Worm (Caenorhabditis elegans) whole organism, young adult: ENCODE results near the gene ndab-1.

Experiments used
- F33H1.4 ChIP-seq: fragments of 200-800 bp; sonication (Bioruptor generic); IDR thresholded peaks from 2 replicates; pipeline ENCODE4 v1.3.6; 2022; ENCODE audit warnings: missing genetic modification reagents, missing genetic modification characterization, missing compliant biosample characterization
- F49E8.2 ChIP-seq: sonication (generic microtip); optimal IDR thresholded peaks from 3 replicates; lab custom pipeline; 2017; ENCODE audit warnings: missing genetic modification characterization, mild to moderate bottlenecking, missing compliant biosample characterization, antibody characterized with exemption, moderate library complexity; ENCODE audit not compliant: insufficient read depth
- F52B5.7 ChIP-seq: sonication (generic microtip); optimal IDR thresholded peaks from 2 replicates; lab custom pipeline; 2016; ENCODE audit warnings: mild to moderate bottlenecking, missing genetic modification characterization, missing compliant biosample characterization
- K12H6.12 ChIP-seq: fragments of 200-800 bp; sonication (Bioruptor generic); optimal IDR thresholded peaks from 2 replicates; lab custom pipeline; 2018; ENCODE audit warnings: mild to moderate bottlenecking, missing genetic modification characterization, missing compliant biosample characterization
- T07F8.4 ChIP-seq: sonication (generic microtip); optimal IDR thresholded peaks from 2 replicates; lab custom pipeline; 2016; ENCODE audit warnings: mild to moderate bottlenecking, missing genetic modification characterization, moderate library complexity, missing compliant biosample characterization
- ZK185.1 ChIP-seq: sonication (generic microtip); optimal IDR thresholded peaks from 2 replicates; lab custom pipeline; 2016; ENCODE audit warnings: mild to moderate bottlenecking, missing genetic modification characterization, missing compliant biosample characterization; ENCODE audit not compliant: poor library complexity, severe bottlenecking
- ama-1 ChIP-seq, 3 experiments: fragments of 150-350 bp in 1 of 3; sonication (generic microtip) in 2 of 3; optimal IDR thresholded peaks; 2 replicates each; lab custom pipeline; 2014 to 2018; ENCODE audit warnings: missing biosample characterization in 2 of 3, missing genetic modification characterization in 2 of 3, missing genetic modification reagents in 2 of 3
- atf-7 ChIP-seq: sonication (generic microtip); optimal IDR thresholded peaks from 2 replicates; lab custom pipeline; 2017; ENCODE audit warnings: mild to moderate bottlenecking, missing genetic modification characterization, missing compliant biosample characterization
- attf-5 ChIP-seq: fragments of 200-800 bp; sonication (Bioruptor generic); optimal IDR thresholded peaks from 2 replicates; lab custom pipeline; 2018; ENCODE audit warnings: mild to moderate bottlenecking, missing genetic modification characterization, missing compliant biosample characterization
- bed-1 ChIP-seq: fragments of 200-800 bp; sonication (Bioruptor generic); IDR thresholded peaks from 2 replicates; pipeline ENCODE4 v1.3.6; 2022; ENCODE audit warnings: missing genetic modification reagents, missing genetic modification characterization, missing compliant biosample characterization
- cebp-1 ChIP-seq, 2 experiments: fragments of 200-800 bp in 1 of 2; sonication (Bioruptor generic) in 1 of 2; sonication (generic microtip) in 1 of 2; IDR thresholded peaks in 1 of 2; optimal IDR thresholded peaks in 1 of 2; 2 replicates each; pipeline versions ENCODE4 v1.3.6 to Lab custom; 2017 to 2022; ENCODE audit warnings: missing compliant biosample characterization in 2 of 2, missing genetic modification characterization in 2 of 2, mild to moderate bottlenecking in 1 of 2, missing genetic modification reagents in 1 of 2, moderate library complexity in 1 of 2
- ceh-100 ChIP-seq: fragments of 200-800 bp; sonication (Bioruptor generic); IDR thresholded peaks from 2 replicates; pipeline ENCODE4 v1.3.6; 2022; ENCODE audit warnings: missing genetic modification reagents, missing genetic modification characterization, missing compliant biosample characterization
- ceh-40 ChIP-seq: fragments of 200-800 bp; sonication (Bioruptor generic); IDR thresholded peaks from 2 replicates; pipeline ENCODE4 v1.3.6; 2022; ENCODE audit warnings: missing genetic modification characterization, missing compliant biosample characterization
- dox-1 ChIP-seq: fragments of 200-800 bp; sonication (Bioruptor generic); IDR thresholded peaks from 2 replicates; pipeline ENCODE4 v1.3.6; 2022; ENCODE audit warnings: missing genetic modification reagents, missing genetic modification characterization, missing compliant biosample characterization
- dpl-1 ChIP-seq: fragments of 150-350 bp; optimal IDR thresholded peaks from 2 replicates; lab custom pipeline; 2014; ENCODE audit warnings: missing biosample characterization, missing genetic modification reagents, missing genetic modification characterization
- egl-44 ChIP-seq: fragments of 200-800 bp; sonication (Bioruptor generic); IDR thresholded peaks from 2 replicates; pipeline ENCODE4 v1.3.6; 2022; ENCODE audit warnings: missing genetic modification reagents, missing genetic modification characterization, missing compliant biosample characterization
- ekl-4 ChIP-seq: fragments of 200-800 bp; sonication (Bioruptor generic); IDR thresholded peaks from 2 replicates; pipeline ENCODE4 v1.3.6; 2022; ENCODE audit warnings: missing genetic modification reagents, missing genetic modification characterization, missing compliant biosample characterization
- gei-17 ChIP-seq: fragments of 200-800 bp; sonication (Bioruptor generic); optimal IDR thresholded peaks from 2 replicates; lab custom pipeline; 2018; ENCODE audit warnings: mild to moderate bottlenecking, missing genetic modification characterization, missing compliant biosample characterization
- him-1 ChIP-seq: sonication (generic microtip); optimal IDR thresholded peaks from 2 replicates; lab custom pipeline; 2016; ENCODE audit warnings: missing genotype, missing genetic modification reagents, missing genetic modification characterization, missing compliant biosample characterization
- hlh-26 ChIP-seq: fragments of 200-800 bp; sonication (Bioruptor generic); conservative IDR thresholded peaks from 2 replicates; pipeline ENCODE4 v1.3.6; 2022; ENCODE audit warnings: missing genetic modification reagents, missing genetic modification characterization, missing compliant biosample characterization
- hrde-1 ChIP-seq: sonication (generic microtip); optimal IDR thresholded peaks from 2 replicates; lab custom pipeline; 2016; ENCODE audit warnings: missing genetic modification characterization, mild to moderate bottlenecking, missing compliant biosample characterization, moderate library complexity, missing genotype, missing genetic modification reagents, borderline replicate concordance
- lag-1 ChIP-seq: fragments of 200-800 bp; sonication (Bioruptor generic); IDR thresholded peaks from 2 replicates; pipeline ENCODE4 v1.3.6; 2022; ENCODE audit warnings: missing genetic modification reagents, missing genetic modification characterization, missing compliant biosample characterization
- let-526 ChIP-seq: fragments of 200-800 bp; sonication (Bioruptor generic); IDR thresholded peaks from 2 replicates; pipeline ENCODE4 v1.3.6; 2022; ENCODE audit warnings: missing genetic modification reagents, missing genetic modification characterization, missing compliant biosample characterization
- lin-26 ChIP-seq: fragments of 200-800 bp; sonication (Bioruptor generic); IDR thresholded peaks from 2 replicates; pipeline ENCODE4 v1.3.6; 2022; ENCODE audit warnings: missing genetic modification reagents, missing genetic modification characterization, missing compliant biosample characterization
- lsl-1 ChIP-seq: fragments of 200-800 bp; sonication (Bioruptor generic); optimal IDR thresholded peaks from 2 replicates; lab custom pipeline; 2018; ENCODE audit warnings: mild to moderate bottlenecking, missing genetic modification characterization, moderate library complexity, missing compliant biosample characterization
- madf-3 ChIP-seq: fragments of 200-800 bp; sonication (Bioruptor generic); IDR thresholded peaks from 2 replicates; pipeline ENCODE4 v1.3.6; 2022; ENCODE audit warnings: missing genetic modification reagents, missing genetic modification characterization, missing compliant biosample characterization
- mcd-1 ChIP-seq: fragments of 200-800 bp; sonication (Bioruptor generic); IDR thresholded peaks from 2 replicates; pipeline ENCODE4 v1.3.6; 2022; ENCODE audit warnings: missing genetic modification reagents, missing genetic modification characterization, missing compliant biosample characterization
- mel-28 ChIP-seq: sonication (generic microtip); optimal IDR thresholded peaks from 2 replicates; lab custom pipeline; 2016; ENCODE audit warnings: borderline replicate concordance, mild to moderate bottlenecking, missing genetic modification characterization, missing compliant biosample characterization
- nfya-2 ChIP-seq: fragments of 200-800 bp; sonication (Bioruptor generic); IDR thresholded peaks from 2 replicates; pipeline ENCODE4 v1.3.6; 2022; ENCODE audit warnings: missing genetic modification reagents, missing genetic modification characterization, missing compliant biosample characterization
- nhr-80 ChIP-seq: sonication (generic microtip); optimal IDR thresholded peaks from 2 replicates; lab custom pipeline; 2016; ENCODE audit warnings: missing genetic modification characterization, missing compliant biosample characterization
- rcor-1 ChIP-seq: fragments of 200-800 bp; sonication (Bioruptor generic); IDR thresholded peaks from 2 replicates; pipeline ENCODE4 v1.3.6; 2022; ENCODE audit warnings: missing genetic modification reagents, missing genetic modification characterization, missing compliant biosample characterization
- rec-8 ChIP-seq, 2 experiments: sonication (generic microtip); optimal IDR thresholded peaks; 2 replicates each; lab custom pipeline; 2016; ENCODE audit warnings: mild to moderate bottlenecking in 2 of 2, missing genetic modification characterization in 2 of 2, missing genetic modification reagents in 2 of 2, missing genotype in 2 of 2, missing biosample characterization in 1 of 2, missing compliant biosample characterization in 1 of 2, moderate library complexity in 1 of 2
- sdz-38 ChIP-seq: sonication (generic microtip); optimal IDR thresholded peaks from 2 replicates; lab custom pipeline; 2016; ENCODE audit warnings: missing genotype, missing genetic modification characterization, missing compliant biosample characterization
- somi-1 ChIP-seq: fragments of 200-800 bp; sonication (Bioruptor generic); optimal IDR thresholded peaks from 2 replicates; lab custom pipeline; 2018; ENCODE audit warnings: mild to moderate bottlenecking, missing genetic modification characterization, missing compliant biosample characterization
- tbx-9 ChIP-seq: sonication (generic microtip); optimal IDR thresholded peaks from 2 replicates; lab custom pipeline; 2016; ENCODE audit warnings: borderline replicate concordance, missing genetic modification characterization, inconsistent platforms, missing compliant biosample characterization
- unc-130 ChIP-seq: sonication (generic microtip); optimal IDR thresholded peaks from 2 replicates; lab custom pipeline; 2016; ENCODE audit warnings: missing genetic modification reagents, missing genetic modification characterization, missing compliant biosample characterization
- xnd-1 ChIP-seq: sonication (generic microtip); optimal IDR thresholded peaks from 2 replicates; lab custom pipeline; 2016; ENCODE audit warnings: missing genotype, missing genetic modification reagents, missing genetic modification characterization, missing compliant biosample characterization
- zfh-2 ChIP-seq: fragments of 200-800 bp; sonication (Bioruptor generic); conservative IDR thresholded peaks from 2 replicates; pipeline ENCODE4 v1.3.6; 2022; ENCODE audit warnings: missing genetic modification reagents, missing genetic modification characterization, missing compliant biosample characterization
- zim-3 ChIP-seq: sonication (generic microtip); optimal IDR thresholded peaks from 2 replicates; lab custom pipeline; 2017; ENCODE audit warnings: mild to moderate bottlenecking, missing genetic modification characterization, moderate library complexity, missing compliant biosample characterization
- ztf-18 ChIP-seq: sonication (generic microtip); optimal IDR thresholded peaks from 2 replicates; lab custom pipeline; 2016; ENCODE audit warnings: missing genotype, mild to moderate bottlenecking, missing genetic modification characterization, missing compliant biosample characterization
- ztf-22 ChIP-seq: fragments of 200-800 bp; sonication (Bioruptor generic); optimal IDR thresholded peaks from 2 replicates; lab custom pipeline; 2018; ENCODE audit warnings: mild to moderate bottlenecking, missing genetic modification characterization, moderate library complexity, missing compliant biosample characterization
- ztf-26 ChIP-seq: sonication (generic microtip); optimal IDR thresholded peaks from 2 replicates; lab custom pipeline; 2017; ENCODE audit warnings: missing genetic modification characterization, missing compliant biosample characterization
- ztf-3 ChIP-seq: fragments of 200-800 bp; sonication (Bioruptor generic); optimal IDR thresholded peaks from 2 replicates; lab custom pipeline; 2018; ENCODE audit warnings: mild to moderate bottlenecking, missing genetic modification characterization, missing compliant biosample characterization

Gene ndab-1

ce11 chrIII:11949276-11949879, 33.9 kb upstream of the ndab-1 start:
- TF ChIP-seq cebp-1 (GFP tag; IDR thresholded peaks at IDR 0.05; lab: Robert Waterston, UW): no peak
- peak; percentile 6 for TF ChIP-seq cebp-1 (tag; optimal IDR thresholded peaks at IDR 0.05; lab: Kevin White, UChicago)
- TF ChIP-seq lsl-1 (GFP tag; lab: Kevin White, UChicago): peak; percentile 65
- TF ChIP-seq ekl-4 (GFP tag; lab: Robert Waterston, UW): no peak
- TF ChIP-seq F33H1.4: peak; percentile 10; the same call in 1 of the 2 replicates
- TF ChIP-seq nhr-80 (tag; lab: Kevin White, UChicago): peak; percentile 22
- TF ChIP-seq, all 124 proteins: peak for 4

- no peak for TF ChIP-seq gei-17 (GFP tag; lab: Kevin White, UChicago)
- TF ChIP-seq him-1: no peak
- no peak for TF ChIP-seq sdz-38
- no peak for TF ChIP-seq nfya-2 (GFP tag; lab: Robert Waterston, UW)
Measured at ce11 chrIII:11948437-11948836, 32.9 kb upstream of the ndab-1 start.

DNA sequence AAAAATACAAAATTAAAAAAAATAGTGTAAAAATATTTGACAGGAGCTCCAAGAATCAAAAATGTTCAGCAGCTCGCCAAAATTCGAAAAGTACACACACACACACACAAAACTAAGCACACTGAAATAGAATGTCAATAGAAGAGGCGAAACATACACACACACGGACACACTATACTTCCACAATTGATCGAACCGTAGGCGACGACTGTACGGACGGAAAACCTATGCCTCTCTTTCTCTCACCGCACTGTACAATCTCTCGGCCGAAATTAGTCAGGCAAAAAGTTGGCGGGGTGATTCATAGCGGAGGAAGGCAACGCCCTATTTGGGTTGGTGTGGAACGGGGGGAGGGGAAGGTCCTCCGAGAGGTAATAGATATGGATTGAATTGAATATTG, 32.0 kb upstream of the ndab-1 start:
- no peak for TF ChIP-seq ztf-3 (GFP tag; lab: Kevin White, UChicago)
- TF ChIP-seq mel-28: no peak
- TF ChIP-seq tbx-9 (tag; lab: Kevin White, UChicago): no peak
- TF ChIP-seq ceh-100 (GFP tag; lab: Robert Waterston, UW): no peak
- TF ChIP-seq somi-1: no peak
- TF ChIP-seq hlh-26 (GFP tag; lab: Robert Waterston, UW): no peak
- TF ChIP-seq lin-26 (GFP tag; lab: Robert Waterston, UW): no peak
- TF ChIP-seq ztf-22 (GFP tag; lab: Kevin White, UChicago): no peak
- TF ChIP-seq atf-7 (tag; lab: Kevin White, UChicago): no peak
- TF ChIP-seq F49E8.2 (tag; lab: Kevin White, UChicago): no peak
- TF ChIP-seq dox-1 (GFP tag; lab: Robert Waterston, UW): peak; percentile 53; the same call in 1 of the 2 replicates
- no peak for TF ChIP-seq T07F8.4 (tag; lab: Kevin White, UChicago)
- no peak for TF ChIP-seq let-526 (GFP tag; lab: Robert Waterston, UW)
- no peak for TF ChIP-seq egl-44 (GFP tag; lab: Robert Waterston, UW)
- TF ChIP-seq zfh-2 (GFP tag; lab: Robert Waterston, UW): 0 out of 2 replicates have a peak, but pooled peaks have one; percentile 22
- TF ChIP-seq nhr-80 (tag; lab: Kevin White, UChicago): peak; percentile 86
- TF ChIP-seq dpl-1: no peak
- TF ChIP-seq K12H6.12: no peak
- no peak for TF ChIP-seq xnd-1 (tag; lab: Kevin White, UChicago)
- TF ChIP-seq ZK185.1 (tag; lab: Kevin White, UChicago): no peak
- no peak for TF ChIP-seq cebp-1 (GFP tag; IDR thresholded peaks at IDR 0.05; lab: Robert Waterston, UW)
- TF ChIP-seq cebp-1 (tag; optimal IDR thresholded peaks at IDR 0.05; lab: Kevin White, UChicago): peak; percentile 24
- no peak for TF ChIP-seq ceh-40 (GFP tag; lab: Robert Waterston, UW)
- TF ChIP-seq lag-1 (GFP tag; lab: Robert Waterston, UW): no peak
- no peak for TF ChIP-seq unc-130 (GFP tag; lab: Kevin White, UChicago)
- TF ChIP-seq rec-8 (tag; optimal IDR thresholded peaks at IDR 0.05; lab: Kevin White, UChicago): no peak
- no peak for TF ChIP-seq nfya-2 (GFP tag; lab: Robert Waterston, UW)
- TF ChIP-seq hrde-1 (tag; lab: Kevin White, UChicago): no peak
- TF ChIP-seq zim-3: no peak
- no peak for TF ChIP-seq mcd-1
- no peak for TF ChIP-seq F52B5.7
- TF ChIP-seq ama-1 (optimal IDR thresholded peaks at IDR 0.05; lab: Kevin White, UChicago): no peak
- no peak for TF ChIP-seq ama-1 (GFP tag; optimal IDR thresholded peaks at IDR 0.05; lab: Kevin White, UChicago)
- TF ChIP-seq ztf-18 (tag; lab: Kevin White, UChicago): no peak
- no peak for TF ChIP-seq rcor-1 (GFP tag; lab: Robert Waterston, UW)
- TF ChIP-seq attf-5: peak; percentile 50
- TF ChIP-seq bed-1 (GFP tag; lab: Robert Waterston, UW): no peak
- TF ChIP-seq madf-3 (GFP tag; lab: Robert Waterston, UW): no peak
- TF ChIP-seq ztf-26 (tag; lab: Kevin White, UChicago): no peak
- TF ChIP-seq ekl-4 (GFP tag; lab: Robert Waterston, UW): no peak
